Worm (Caenorhabditis elegans): Measurements from ENCODE around the gene fbxb-25.

- no peak for TF ChIP-seq gmeb-2 (tag; optimal IDR thresholded peaks at IDR 0.05)
- TF ChIP-seq pat-9 (tag; optimal IDR thresholded peaks at IDR 0.05): no peak
- no peak for TF ChIP-seq mec-3 (tag; optimal IDR thresholded peaks at IDR 0.05; ENCODE audit: borderline replicate concordance)
- TF ChIP-seq C08G9.2 (tag; optimal IDR thresholded peaks at IDR 0.05): no peak
- TF ChIP-seq pha-2 (tag; optimal IDR thresholded peaks at IDR 0.05): no peak
- TF ChIP-seq pha-4 (tag; optimal IDR thresholded peaks at IDR 0.05): no peak
- no peak for TF ChIP-seq lin-11 (tag; optimal IDR thresholded peaks at IDR 0.05)
- TF ChIP-seq fkh-10 (GFP tag; optimal IDR thresholded peaks at IDR 0.05): no peak
- TF ChIP-seq nhr-11 (tag; optimal IDR thresholded peaks at IDR 0.05): no peak
- TF ChIP-seq pros-1 (tag; optimal IDR thresholded peaks at IDR 0.05): no peak
Observed at ce11 chrII:1635969-1636368, 47.9 kb upstream of the fbxb-25 start.

Data from whole organism, late embryonic.